Fruit fly (Drosophila melanogaster) whole organism, prepupa: ENCODE results near the gene CG14811.

ENCODE experiments used
- CG10631 ChIP-seq: fragments of 200-800 bp; sonication (Bioruptor generic); optimal IDR thresholded peaks from 2 replicates; lab custom pipeline; 2016; ENCODE audit warnings: missing biosample characterization, missing genetic modification characterization
- CG11902 ChIP-seq: fragments of 200-800 bp; sonication (Bioruptor generic); optimal IDR thresholded peaks from 3 replicates; lab custom pipeline; 2016; ENCODE audit warnings: missing biosample characterization, missing genetic modification characterization
- CG1621 ChIP-seq: fragments of 200-800 bp; sonication (Bioruptor generic); optimal IDR thresholded peaks from 3 replicates; lab custom pipeline; 2018; ENCODE audit warnings: missing biosample characterization, mild to moderate bottlenecking, missing genetic modification characterization
- CG16779 ChIP-seq: fragments of 200-800 bp; sonication (Bioruptor generic); optimal IDR thresholded peaks from 3 replicates; lab custom pipeline; 2017; ENCODE audit warnings: missing biosample characterization, mild to moderate bottlenecking, missing genetic modification characterization
- CG3032 ChIP-seq: fragments of 200-800 bp; optimal IDR thresholded peaks from 2 replicates; lab custom pipeline; 2019; ENCODE audit warnings: missing biosample characterization, mild to moderate bottlenecking, missing genetic modification characterization, moderate library complexity
- CG31627 ChIP-seq: fragments of 200-800 bp; sonication (Bioruptor generic); optimal IDR thresholded peaks from 3 replicates; lab custom pipeline; 2016; ENCODE audit warnings: missing biosample characterization, missing genetic modification characterization
- CG32006 ChIP-seq: fragments of 200-800 bp; sonication (Bioruptor generic); optimal IDR thresholded peaks from 3 replicates; lab custom pipeline; 2017; ENCODE audit warnings: missing biosample characterization, mild to moderate bottlenecking, missing genetic modification characterization
- CG34406 ChIP-seq: fragments of 200-800 bp; sonication (Bioruptor generic); optimal IDR thresholded peaks from 3 replicates; lab custom pipeline; 2016; ENCODE audit warnings: missing biosample characterization, missing genetic modification characterization
- CG4318 ChIP-seq: fragments of 200-800 bp; sonication (Bioruptor generic); optimal IDR thresholded peaks from 3 replicates; lab custom pipeline; 2017; ENCODE audit warnings: missing biosample characterization, mild to moderate bottlenecking, missing genetic modification characterization
- CG6163 ChIP-seq: fragments of 200-800 bp; sonication (Bioruptor generic); IDR thresholded peaks from 3 replicates; pipeline ENCODE4 v1.3.6; 2022; ENCODE audit warnings: missing biosample characterization, missing genetic modification characterization
- CG6276 ChIP-seq: fragments of 200-800 bp; sonication (Bioruptor generic); optimal IDR thresholded peaks from 2 replicates; lab custom pipeline; 2017; ENCODE audit warnings: missing biosample characterization, mild to moderate bottlenecking, missing genetic modification characterization
- CG6808 ChIP-seq: fragments of 200-800 bp; sonication (Bioruptor generic); optimal IDR thresholded peaks from 3 replicates; lab custom pipeline; 2017; ENCODE audit warnings: missing biosample characterization, missing genetic modification characterization, mild to moderate bottlenecking, moderate library complexity, missing genetic modification reagents
- CG7368 ChIP-seq: fragments of 200-800 bp; sonication (Bioruptor generic); optimal IDR thresholded peaks from 3 replicates; lab custom pipeline; 2016; ENCODE audit warnings: missing biosample characterization, missing genetic modification characterization
- CG8632 ChIP-seq: fragments of 200-800 bp; sonication (Bioruptor generic); optimal IDR thresholded peaks from 3 replicates; lab custom pipeline; 2016; ENCODE audit warnings: missing biosample characterization, missing genetic modification characterization
- CG9139 ChIP-seq: fragments of 200-800 bp; sonication (Bioruptor generic); optimal IDR thresholded peaks from 3 replicates; lab custom pipeline; 2017; ENCODE audit warnings: missing biosample characterization, mild to moderate bottlenecking, missing genetic modification characterization
- Eip75B ChIP-seq: fragments of 200-800 bp; sonication (Bioruptor generic); optimal IDR thresholded peaks from 3 replicates; lab custom pipeline; 2016; ENCODE audit warnings: missing biosample characterization, missing genetic modification characterization
- Ets21C ChIP-seq: fragments of 200-800 bp; sonication (Bioruptor generic); optimal IDR thresholded peaks from 3 replicates; lab custom pipeline; 2016; ENCODE audit warnings: missing biosample characterization, missing genetic modification characterization
- Gug ChIP-seq: fragments of 200-800 bp; sonication (Bioruptor generic); IDR thresholded peaks from 2 replicates; pipeline ENCODE4 v1.3.6; 2022; ENCODE audit warnings: missing biosample characterization, missing genetic modification characterization
- Hr38 ChIP-seq: sonication (Bioruptor generic); optimal IDR thresholded peaks from 2 replicates; lab custom pipeline; 2016; ENCODE audit warnings: missing biosample characterization, missing genetic modification characterization
- Hr39 ChIP-seq: fragments of 200-800 bp; sonication (Bioruptor generic); optimal IDR thresholded peaks from 2 replicates; lab custom pipeline; 2016; ENCODE audit warnings: missing biosample characterization, missing genetic modification characterization
- Met ChIP-seq: fragments of 200-800 bp; sonication (Bioruptor generic); optimal IDR thresholded peaks from 3 replicates; lab custom pipeline; 2016; ENCODE audit warnings: missing biosample characterization, missing genetic modification characterization
- OdsH ChIP-seq: fragments of 200-800 bp; sonication (Bioruptor generic); optimal IDR thresholded peaks from 3 replicates; lab custom pipeline; 2016; ENCODE audit warnings: missing biosample characterization, missing genetic modification characterization
- Smox ChIP-seq: fragments of 200-800 bp; sonication (Bioruptor generic); optimal IDR thresholded peaks from 3 replicates; lab custom pipeline; 2016; ENCODE audit warnings: missing biosample characterization, missing genetic modification characterization
- Sox102F ChIP-seq: fragments of 200-800 bp; sonication (Bioruptor generic); optimal IDR thresholded peaks from 2 replicates; lab custom pipeline; 2016; ENCODE audit warnings: missing biosample characterization, mild to moderate bottlenecking, missing genetic modification characterization
- Sox14 ChIP-seq: fragments of 200-800 bp; sonication (Bioruptor generic); optimal IDR thresholded peaks from 3 replicates; lab custom pipeline; 2016; ENCODE audit warnings: missing biosample characterization, missing genetic modification characterization
- Sox15 ChIP-seq: fragments of 200-800 bp; sonication (Bioruptor generic); optimal IDR thresholded peaks from 3 replicates; lab custom pipeline; 2016; ENCODE audit warnings: missing biosample characterization, missing genetic modification characterization
- achi ChIP-seq: fragments of 200-800 bp; sonication (Bioruptor generic); optimal IDR thresholded peaks from 3 replicates; lab custom pipeline; 2016; ENCODE audit warnings: missing biosample characterization, missing genetic modification characterization
- cyc ChIP-seq: fragments of 200-800 bp; sonication (Bioruptor generic); optimal IDR thresholded peaks from 3 replicates; lab custom pipeline; 2016; ENCODE audit warnings: missing biosample characterization, missing genetic modification characterization
- eg ChIP-seq: fragments of 200-800 bp; sonication (Bioruptor generic); IDR thresholded peaks from 3 replicates; pipeline ENCODE4 v1.3.6; 2022; ENCODE audit warnings: missing biosample characterization, missing genetic modification characterization
- fkh ChIP-seq: fragments of 200-800 bp; sonication (Bioruptor generic); optimal IDR thresholded peaks from 3 replicates; lab custom pipeline; 2017; ENCODE audit warnings: missing biosample characterization, mild to moderate bottlenecking, missing genetic modification characterization, moderate library complexity
- net ChIP-seq: fragments of 200-800 bp; sonication (Bioruptor generic); optimal IDR thresholded peaks from 3 replicates; lab custom pipeline; 2016; ENCODE audit warnings: missing biosample characterization, missing genetic modification characterization
- salr ChIP-seq, 2 experiments: fragments of 200-800 bp; sonication (Bioruptor generic); optimal IDR thresholded peaks; 3 replicates each; lab custom pipeline; 2016 to 2018; ENCODE audit warnings: missing biosample characterization in 2 of 2, missing genetic modification characterization in 2 of 2, mild to moderate bottlenecking in 1 of 2
- spab ChIP-seq: fragments of 200-800 bp; sonication (Bioruptor generic); optimal IDR thresholded peaks from 2 replicates; lab custom pipeline; 2017; ENCODE audit warnings: missing biosample characterization, mild to moderate bottlenecking, missing genetic modification characterization, missing genetic modification reagents
- ss ChIP-seq, 2 experiments: fragments of 200-800 bp; sonication (Bioruptor generic); optimal IDR thresholded peaks; 2 replicates in 1 of 2; 3 replicates in 1 of 2; lab custom pipeline; 2017 to 2018; ENCODE audit warnings: mild to moderate bottlenecking in 2 of 2, missing biosample characterization in 2 of 2, missing genetic modification characterization in 2 of 2, moderate library complexity in 1 of 2
- svp ChIP-seq: fragments of 200-800 bp; sonication (Bioruptor generic); peaks from one replicate; lab custom pipeline; 2016; ENCODE audit warnings: missing biosample characterization, missing genetic modification characterization
- vri ChIP-seq: fragments of 200-800 bp; sonication (Bioruptor generic); optimal IDR thresholded peaks from 3 replicates; lab custom pipeline; 2016; ENCODE audit warnings: missing biosample characterization, mild to moderate bottlenecking, missing genetic modification characterization

The CG14811 gene

DNA sequence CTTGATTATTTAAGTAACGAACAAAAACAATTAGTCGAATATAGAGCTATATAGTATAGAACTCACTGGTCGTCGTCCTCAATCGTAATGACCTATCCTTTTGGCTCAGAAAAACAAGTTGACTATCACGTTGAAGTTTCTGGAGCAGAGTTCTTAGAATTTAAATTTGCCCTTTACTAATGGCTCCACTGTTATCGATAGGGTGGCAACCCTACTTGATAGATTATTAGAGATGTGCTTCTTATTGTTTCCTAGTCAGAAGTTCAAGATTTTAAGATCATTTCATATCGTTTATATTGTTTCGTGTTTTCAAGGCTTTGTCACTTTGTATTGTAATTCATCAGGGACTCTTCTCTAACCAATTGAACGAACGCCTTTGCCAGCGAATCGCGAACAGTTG is 1.9 kb downstream of the CG14811 start, which contains the start of gene CG14810:
Gene CG14810, minus strand, starts transcription at position 101 of the 400 bp plus-strand sequence.
- TF ChIP-seq salr (GFP tag; optimal IDR thresholded peaks at IDR 0.05; lab: Kevin White, UChicago) (no peak), CG7368 (GFP tag; lab: Kevin White, UChicago) (no peak), CG11902 (GFP tag; lab: Kevin White, UChicago) (no peak), svp (GFP tag; lab: Kevin White, UChicago) (no peak), ss (GFP tag; optimal IDR thresholded peaks at IDR 0.05; lab: Kevin White, UChicago) (no peak), CG6276 (GFP tag; lab: Kevin White, UChicago) (no peak), fkh (GFP tag; lab: Kevin White, UChicago) (no peak), Sox14 (GFP tag; lab: Kevin White, UChicago) (no peak)

DNA sequence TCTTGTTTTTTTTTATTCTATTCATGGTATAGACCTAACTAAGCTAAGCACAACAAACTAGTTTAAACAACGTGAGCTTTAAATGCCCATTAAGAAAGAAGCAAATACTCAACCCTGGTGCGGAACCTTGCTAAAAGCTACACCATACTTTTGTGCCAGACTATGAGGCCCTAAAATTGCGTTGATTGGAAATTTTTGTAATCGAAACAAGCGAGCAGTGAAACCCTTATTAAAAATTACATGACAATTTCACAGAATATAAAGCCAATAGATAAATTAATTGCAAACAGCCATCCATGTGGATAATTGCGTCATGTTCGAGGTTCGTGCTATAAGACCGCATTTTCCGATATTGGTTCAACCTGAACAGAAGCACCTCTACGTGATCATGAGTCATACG is 3.2 kb downstream of the CG14811 start:
- TF ChIP-seq CG31627 (GFP tag; lab: Kevin White, UChicago) (no peak), OdsH (GFP tag; lab: Kevin White, UChicago) (no peak), Hr38 (GFP tag; lab: Kevin White, UChicago) (no peak), CG9139 (GFP tag; lab: Kevin White, UChicago) (no peak), fkh (GFP tag; lab: Kevin White, UChicago) (no peak), Smox (GFP tag; lab: Kevin White, UChicago) (no peak), CG3032 (tag; lab: Kevin White, UChicago) (no peak), Sox14 (GFP tag; lab: Kevin White, UChicago) (no peak)
- TF ChIP-seq, all 60 proteins: peak for 0

DNA sequence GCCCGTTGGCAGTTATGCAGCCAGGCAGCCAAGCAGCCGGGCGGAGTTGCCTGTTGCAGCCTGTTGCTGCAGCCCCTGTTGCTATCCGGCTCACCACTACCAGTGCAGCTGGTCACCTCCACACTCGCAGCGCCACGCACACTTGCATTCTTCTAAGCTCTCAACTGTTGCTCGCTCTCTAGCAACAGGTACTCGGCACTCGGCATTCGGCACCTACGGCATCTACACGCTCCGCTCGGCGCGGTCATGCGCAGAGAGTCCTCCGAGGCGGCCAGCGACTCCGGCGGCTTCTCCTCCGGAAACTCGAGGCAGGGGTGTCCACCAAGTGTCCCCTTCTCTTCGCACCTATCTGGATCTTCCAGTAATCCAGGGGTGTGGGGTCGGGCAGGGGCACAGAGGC is 11.0 kb downstream of the CG14811 start:
- TF ChIP-seq net (no peak), CG6276 (GFP tag; lab: Kevin White, UChicago) (no peak), Smox (GFP tag; lab: Kevin White, UChicago) (no peak), CG8632 (GFP tag; lab: Kevin White, UChicago) (no peak), CG6163 (GFP tag; lab: Robert Waterston, UW) (no peak), Eip75B (GFP tag; lab: Kevin White, UChicago) (no peak), CG16779 (tag; lab: Kevin White, UChicago) (no peak), spab (GFP tag; lab: Kevin White, UChicago) (no peak), CG1621 (tag; lab: Kevin White, UChicago) (no peak), CG6808 (GFP tag; lab: Kevin White, UChicago) (no peak), CG4318 (GFP tag; lab: Kevin White, UChicago) (no peak), cyc (GFP tag; lab: Kevin White, UChicago) (no peak), OdsH (GFP tag; lab: Kevin White, UChicago) (no peak), Gug (GFP tag; lab: Robert Waterston, UW) (no peak), Sox14 (GFP tag; lab: Kevin White, UChicago) (no peak)

DNA sequence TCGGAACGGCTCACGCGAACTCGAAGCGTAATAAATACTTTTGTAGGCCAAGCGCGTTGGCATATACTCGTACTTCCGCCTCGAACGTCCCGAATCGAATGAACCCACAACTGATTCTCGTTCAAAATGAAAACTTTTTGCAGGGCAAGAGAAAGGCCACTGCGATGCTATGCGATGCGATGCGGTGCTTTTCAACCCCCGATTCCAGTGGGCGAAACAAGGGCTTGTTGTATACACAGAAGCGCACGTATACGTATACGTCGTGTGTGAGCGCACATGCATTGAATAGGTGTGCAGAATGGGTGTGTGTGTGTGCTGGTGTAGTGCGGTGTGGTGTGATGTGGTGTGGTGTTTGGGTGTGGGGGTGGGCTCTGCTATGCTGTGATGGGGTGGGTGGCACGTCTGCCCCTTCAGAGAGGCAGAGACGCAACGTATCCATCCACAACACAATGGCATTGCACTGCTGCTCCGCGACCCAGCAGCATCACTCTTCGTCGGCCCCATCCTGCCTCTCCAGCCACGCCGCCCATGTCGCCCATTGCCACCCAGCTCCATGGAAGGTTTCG is 28.3 kb downstream of the CG14811 start:
- no peak for TF ChIP-seq ss (GFP tag; optimal IDR thresholded peaks at IDR 0.05; lab: Kevin White, UChicago)
- no peak for TF ChIP-seq Hr39
- TF ChIP-seq Sox15, result no peak
- TF ChIP-seq achi (GFP tag; lab: Kevin White, UChicago), result no peak
- peak; percentile 66 for TF ChIP-seq CG7368 (GFP tag; lab: Kevin White, UChicago)
- TF ChIP-seq eg (GFP tag; lab: Robert Waterston, UW), result no peak

DNA sequence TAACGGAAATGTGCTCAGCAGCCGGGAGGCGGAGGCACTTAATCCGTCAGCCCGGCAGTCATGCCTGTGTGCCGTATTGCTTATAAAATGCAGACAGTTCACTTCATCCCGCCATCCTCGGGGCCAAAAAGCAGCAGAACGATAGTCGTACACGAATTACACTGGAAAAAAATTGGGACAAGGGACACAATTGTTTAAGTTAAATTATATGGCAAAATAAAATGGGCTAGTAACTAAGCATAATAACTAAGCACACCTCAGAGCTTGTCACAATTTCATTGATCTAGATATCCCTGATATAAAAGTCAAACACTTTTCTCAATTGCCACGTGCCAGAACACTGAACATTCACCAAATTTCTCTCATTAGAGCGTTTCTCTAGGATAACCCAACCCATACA is 32.9 kb downstream of the CG14811 start, which contains the start of gene CG32806:
Gene CG32806, plus strand, starts transcription at position 301 of the 400 bp plus-strand sequence.
- TF ChIP-seq CG4318 (GFP tag; lab: Kevin White, UChicago) (no peak), salr (GFP tag; optimal IDR thresholded peaks at IDR 0.05; lab: Kevin White, UChicago) (no peak), Hr39 (no peak), Sox102F (GFP tag; lab: Kevin White, UChicago) (no peak), CG6808 (GFP tag; lab: Kevin White, UChicago) (no peak), Sox15 (no peak), Met (GFP tag; lab: Kevin White, UChicago) (no peak), CG10631 (GFP tag; lab: Kevin White, UChicago) (no peak), CG6276 (GFP tag; lab: Kevin White, UChicago) (no peak), CG32006 (GFP tag; lab: Kevin White, UChicago) (no peak), ss (GFP tag; optimal IDR thresholded peaks at IDR 0.05; lab: Kevin White, UChicago) (no peak), CG34406 (GFP tag; lab: Kevin White, UChicago) (no peak), svp (GFP tag; lab: Kevin White, UChicago) (no peak), CG11902 (GFP tag; lab: Kevin White, UChicago) (no peak), vri (GFP tag; lab: Kevin White, UChicago) (no peak), Ets21C (GFP tag; lab: Kevin White, UChicago) (no peak), Gug (GFP tag; lab: Robert Waterston, UW) (no peak), fkh (GFP tag; lab: Kevin White, UChicago) (no peak)
